Worm (Caenorhabditis elegans): ENCODE results near the gene T28F12.1.

T28F12.1 gene

DNA sequence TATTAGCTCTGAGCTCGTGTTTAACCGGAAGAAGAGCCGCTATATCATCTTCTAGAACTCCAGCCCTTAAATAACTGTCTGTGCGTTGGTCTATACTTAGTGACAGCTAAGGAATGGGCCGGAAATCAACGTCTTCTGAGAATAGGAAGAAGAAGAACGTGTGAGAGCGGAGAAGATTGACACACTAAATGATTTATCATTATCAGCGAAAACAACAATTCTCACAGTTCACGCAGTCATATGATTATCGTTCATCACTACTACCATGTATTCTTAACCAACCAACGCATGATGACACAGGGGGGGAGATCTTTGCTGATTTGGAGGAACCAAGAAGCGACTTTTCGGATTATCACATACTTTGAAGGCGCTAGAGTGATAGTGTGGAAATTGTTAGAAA, 11.5 kb downstream of the T28F12.1 start (continued):
- TF ChIP-seq hlh-30 (tag; optimal IDR thresholded peaks at IDR 0.05; ENCODE audit: insufficient read depth) (peak; percentile 46), nhr-41 (GFP tag; IDR thresholded peaks at IDR 0.05) (no peak), aly-2 (tag; optimal IDR thresholded peaks at IDR 0.05) (no peak), ceh-44 (GFP tag; IDR thresholded peaks at IDR 0.05) (no peak), mdt-29 (GFP tag; IDR thresholded peaks at IDR 0.05) (no peak), lin-15B (tag; optimal IDR thresholded peaks at IDR 0.05) (no peak), mes-2 (tag; optimal IDR thresholded peaks at IDR 0.05; ENCODE audit: poor library complexity, severe bottlenecking) (no peak), madf-9 (GFP tag; conservative IDR thresholded peaks at IDR 0.05) (no peak)

DNA sequence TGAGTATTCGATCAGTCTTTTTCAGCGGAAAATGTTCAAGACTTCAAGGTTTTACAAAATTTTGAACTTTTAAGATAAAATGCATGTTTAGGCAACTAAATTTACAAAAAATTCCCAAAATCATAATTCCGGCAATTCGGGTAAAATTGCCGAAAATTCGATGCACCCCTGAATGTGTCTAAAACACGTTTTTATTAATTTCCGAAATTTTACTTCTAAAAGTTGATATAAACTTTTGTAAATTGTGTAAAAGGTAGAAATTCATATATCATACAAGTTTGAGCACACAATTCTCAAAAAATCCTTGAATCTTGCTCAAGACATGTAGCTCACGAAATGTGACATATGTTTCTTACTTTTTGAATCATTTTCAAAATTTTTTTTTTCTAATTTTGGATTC, 12.3 kb downstream of the T28F12.1 start:
- TF ChIP-seq ceh-44 (GFP tag; IDR thresholded peaks at IDR 0.05), result no peak
- TF ChIP-seq F10B5.3 (tag; optimal IDR thresholded peaks at IDR 0.05), result no peak
- no peak for TF ChIP-seq arid-1 (GFP tag; conservative IDR thresholded peaks at IDR 0.05)
- no peak for TF ChIP-seq hlh-11 (tag; optimal IDR thresholded peaks at IDR 0.05)
- no peak for TF ChIP-seq saeg-2 (GFP tag; IDR thresholded peaks at IDR 0.05)
- TF ChIP-seq egl-43 (GFP tag; IDR thresholded peaks at IDR 0.05), result no peak
- TF ChIP-seq unc-62 (GFP tag; optimal IDR thresholded peaks at IDR 0.05 in 1 of 2), result peak in 1 of 2 experiments; percentile 22
- TF ChIP-seq unc-62 (tag; optimal IDR thresholded peaks at IDR 0.05), result no peak
- no peak for TF ChIP-seq ZK546.5 (tag; optimal IDR thresholded peaks at IDR 0.05)
- no peak for TF ChIP-seq hlh-30 (tag; optimal IDR thresholded peaks at IDR 0.05; ENCODE audit: insufficient read depth)

DNA sequence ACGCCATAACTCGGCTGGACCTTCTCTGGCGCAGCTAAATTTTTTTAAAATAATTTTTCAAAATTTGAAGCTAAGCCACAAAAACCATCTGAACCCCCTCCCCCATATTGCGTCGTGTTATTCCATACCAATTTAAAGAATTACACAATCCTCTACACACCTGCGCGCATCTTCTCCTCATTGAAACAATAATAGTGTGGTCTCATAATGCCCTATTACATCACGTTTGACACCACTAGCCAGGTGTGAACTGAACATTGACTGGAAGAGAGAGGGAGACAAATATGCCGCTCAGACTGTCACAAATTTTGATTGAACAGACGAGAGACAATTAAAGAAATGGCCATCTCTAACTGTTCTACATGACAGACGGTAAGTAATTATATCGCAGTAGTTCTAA, 12.7 kb downstream of the T28F12.1 start:
- TF ChIP-seq lin-15B (tag; optimal IDR thresholded peaks at IDR 0.05) (no peak), Y5F2A.4 (GFP tag; optimal IDR thresholded peaks at IDR 0.05) (no peak), tag-97 (GFP tag; IDR thresholded peaks at IDR 0.05) (no peak), zag-1 (tag; optimal IDR thresholded peaks at IDR 0.05) (no peak), hlh-30 (tag; optimal IDR thresholded peaks at IDR 0.05; ENCODE audit: insufficient read depth) (no peak), zfp-3 (GFP tag; conservative IDR thresholded peaks at IDR 0.05) (no peak), unc-130 (GFP tag; optimal IDR thresholded peaks at IDR 0.05) (no peak), T26A8.4 (GFP tag; IDR thresholded peaks at IDR 0.05) (no peak), php-3 (GFP tag; IDR thresholded peaks at IDR 0.05) (no peak), ceh-82 (tag; optimal IDR thresholded peaks at IDR 0.05) (no peak), ces-1 (GFP tag; optimal IDR thresholded peaks at IDR 0.05) (no peak), spr-3 (GFP tag; optimal IDR thresholded peaks at IDR 0.05) (no peak), rbr-2 (tag; optimal IDR thresholded peaks at IDR 0.05) (no peak), mxl-3 (GFP tag; optimal IDR thresholded peaks at IDR 0.05) (no peak)

DNA sequence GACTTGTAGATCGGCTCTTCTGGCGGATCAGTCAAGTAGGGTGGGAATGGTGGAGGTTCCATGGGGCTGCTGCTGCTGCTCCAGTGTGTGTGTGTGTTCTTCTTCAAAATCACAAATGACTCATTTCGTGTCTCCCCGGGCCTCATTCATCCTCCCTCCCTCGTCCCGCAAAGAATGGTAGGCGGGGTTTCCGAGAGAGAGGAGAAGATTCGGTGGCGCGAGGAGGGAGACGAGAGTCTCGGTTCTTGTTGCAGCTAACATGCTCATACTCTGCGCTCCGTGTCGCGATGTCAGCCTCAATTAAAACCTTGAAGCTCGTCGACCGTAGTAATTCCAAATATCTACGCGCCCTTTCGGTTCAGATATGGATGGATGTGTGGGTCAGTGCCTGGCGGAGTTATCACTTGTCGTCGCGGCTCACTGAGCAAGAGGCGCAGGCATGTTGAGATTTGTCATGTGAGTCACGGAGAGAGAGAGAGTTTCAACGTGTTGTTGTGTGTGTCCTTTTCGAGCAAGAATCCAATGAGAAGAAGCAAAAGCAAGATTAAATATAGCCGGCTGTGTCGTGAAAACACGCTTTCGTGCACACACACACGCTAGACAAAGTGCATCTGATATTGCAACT, 14.1 kb downstream of the T28F12.1 start:
- TF ChIP-seq daf-19 (GFP tag; conservative IDR thresholded peaks at IDR 0.05) (no peak), set-16 (GFP tag; IDR thresholded peaks at IDR 0.05) (peak; percentile 68), lim-7 (GFP tag; IDR thresholded peaks at IDR 0.05) (0 out of 2 replicates have a peak, but pooled peaks have one; percentile 36), F49E8.2 (tag; optimal IDR thresholded peaks at IDR 0.05; ENCODE audit: borderline replicate concordance) (no peak), hlh-30 (tag; optimal IDR thresholded peaks at IDR 0.05; ENCODE audit: insufficient read depth) (peak; percentile 13), lin-1 (GFP tag; IDR thresholded peaks at IDR 0.05) (no peak), ceh-62 (tag; optimal IDR thresholded peaks at IDR 0.05) (no peak), jun-1 (tag; optimal IDR thresholded peaks at IDR 0.05) (no peak), rbr-2 (tag; optimal IDR thresholded peaks at IDR 0.05) (peak; percentile 11)
